Worm (Caenorhabditis elegans): ENCODE measurements around the gene C16D9.1.

ce11 chrV:8226812-8227211 is 32.3 kb upstream of the C16D9.1 start, which contains the start of gene K07C11.10:
- TF ChIP-seq ces-1 (GFP tag; optimal IDR thresholded peaks at IDR 0.05) = no peak
- TF ChIP-seq ceh-83 (GFP tag; optimal IDR thresholded peaks at IDR 0.05) = no peak
- no peak for TF ChIP-seq mls-2 (tag; optimal IDR thresholded peaks at IDR 0.05)
- no peak for TF ChIP-seq unc-62 (GFP tag; optimal IDR thresholded peaks at IDR 0.05)
- no peak for TF ChIP-seq sptf-1 (tag; optimal IDR thresholded peaks at IDR 0.05)
- no peak for TF ChIP-seq mep-1 (tag; optimal IDR thresholded peaks at IDR 0.05)
- no peak for TF ChIP-seq ztf-11 (tag; optimal IDR thresholded peaks at IDR 0.05)
- TF ChIP-seq cnd-1 (tag; optimal IDR thresholded peaks at IDR 0.05) = no peak
- no peak for TF ChIP-seq zip-8 (tag; optimal IDR thresholded peaks at IDR 0.05)
- no peak for TF ChIP-seq nhr-76 (tag; optimal IDR thresholded peaks at IDR 0.05)
- no peak for TF ChIP-seq unc-39 (tag; optimal IDR thresholded peaks at IDR 0.05)
